Fruit fly (Drosophila melanogaster): ENCODE measurements around the gene CG14406.

The CG14406 gene

DNA sequence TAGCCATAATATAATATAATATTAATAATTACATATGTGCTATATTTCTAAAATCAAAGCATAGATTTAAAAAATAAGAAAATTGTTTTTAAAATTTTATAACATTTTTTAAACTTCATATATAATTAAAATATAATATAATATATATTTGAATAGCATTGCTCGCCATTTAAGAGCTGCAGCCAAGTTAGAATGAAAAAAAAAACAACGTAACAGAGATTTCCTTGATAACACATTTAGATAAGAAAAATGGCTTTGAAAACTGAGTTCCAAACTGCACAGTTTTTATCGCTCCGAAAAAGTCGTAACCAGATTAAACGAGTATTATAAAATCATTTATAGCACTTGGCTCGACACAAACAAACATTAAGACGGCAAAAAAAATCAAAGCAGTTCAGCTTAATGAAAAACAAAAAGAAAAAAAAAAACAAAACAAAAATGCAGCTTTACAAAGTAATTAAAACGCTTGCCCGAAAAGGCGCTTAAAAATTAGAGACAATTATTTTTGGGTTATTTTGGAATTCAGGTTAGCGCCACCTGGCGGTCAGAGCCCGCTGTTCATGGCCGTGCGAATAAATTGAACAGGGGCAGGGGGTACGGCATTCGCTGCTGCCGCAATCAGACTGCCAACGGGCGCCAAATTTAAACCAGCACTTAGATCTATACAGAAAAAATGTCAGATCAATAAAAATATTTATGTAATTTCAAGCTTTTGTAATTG, 827 bp downstream of the CG14406 start, which contains the start of gene fiz:
Gene fiz (minus strand): TSS at position 51 of the 721 bp plus-strand sequence.
- TF ChIP-seq CG32264 (GFP tag; optimal IDR thresholded peaks at IDR 0.05) (no peak), Vsx2 (GFP tag; optimal IDR thresholded peaks at IDR 0.05; ENCODE audit: partially characterized antibody) (no peak), sv (GFP tag; optimal IDR thresholded peaks at IDR 0.05) (no peak)

DNA sequence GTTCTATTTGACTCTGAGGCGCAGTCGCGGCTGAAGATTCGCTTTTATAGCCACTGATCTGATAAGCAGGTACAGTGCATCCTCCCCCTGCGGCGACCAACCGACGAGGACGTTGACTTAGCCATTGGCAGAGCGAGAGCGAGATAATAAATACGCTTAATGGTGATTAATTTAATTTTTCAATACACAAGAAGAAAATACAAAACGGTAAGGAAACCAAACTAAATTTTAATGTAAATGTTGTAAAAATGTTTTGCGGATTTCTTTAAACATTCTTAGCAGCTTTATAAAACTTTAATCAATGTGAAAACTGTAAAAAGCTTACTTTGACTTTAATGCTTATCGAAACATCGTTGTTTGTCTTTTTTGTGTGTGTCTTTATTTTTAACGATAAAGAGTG, 1.6 kb downstream of the CG14406 start:
- TF ChIP-seq HLH106 (tag; optimal IDR thresholded peaks at IDR 0.05), result peak; percentile 25
- TF ChIP-seq Hnf4 (GFP tag; optimal IDR thresholded peaks at IDR 0.05), result peak; percentile 10
- peak in 1 of 2 experiments; percentile 3 for TF ChIP-seq foxo (GFP tag; optimal IDR thresholded peaks at IDR 0.05)
- no peak for TF ChIP-seq brk (GFP tag; optimal IDR thresholded peaks at IDR 0.05)
- peak; percentile 11 for TF ChIP-seq h (GFP tag; optimal IDR thresholded peaks at IDR 0.05)
- TF ChIP-seq Dfd (GFP tag; optimal IDR thresholded peaks at IDR 0.05), result no peak
- TF ChIP-seq rgr (GFP tag; optimal IDR thresholded peaks at IDR 0.05), result peak; percentile 24
- TF ChIP-seq fru (GFP tag; optimal IDR thresholded peaks at IDR 0.05), result peak; percentile 10

DNA sequence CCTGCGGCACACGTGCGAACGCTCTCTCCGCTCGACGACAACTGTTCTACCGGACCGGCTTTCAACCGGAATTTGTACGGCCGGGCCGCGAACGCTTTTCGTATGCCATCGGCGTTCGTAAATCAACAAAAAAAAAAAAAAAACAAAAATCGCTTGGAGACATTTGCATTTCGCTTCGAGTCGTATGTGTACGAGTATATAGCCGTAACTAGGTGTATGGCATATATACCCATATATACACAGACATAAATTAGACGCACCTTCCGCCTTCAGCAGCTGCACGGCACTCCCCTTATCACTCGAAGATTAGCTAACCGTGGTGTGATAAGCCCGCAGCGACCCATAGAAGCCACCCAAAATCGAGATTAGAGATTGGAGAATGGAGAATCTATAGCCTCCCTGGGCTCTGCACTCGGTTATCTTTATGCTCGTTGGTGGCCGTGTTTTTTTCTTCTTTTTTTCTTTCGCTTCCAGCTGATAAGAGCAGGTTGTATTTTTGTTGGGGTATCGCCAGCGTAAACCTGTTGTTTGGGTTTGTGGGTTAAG, 5.1 kb downstream of the CG14406 start, which contains the start of gene CG9512:
Gene CG9512 (minus strand): TSS at position 51 of the 546 bp plus-strand sequence.
- no peak for TF ChIP-seq Myc (optimal IDR thresholded peaks at IDR 0.05)
- TF ChIP-seq CrebA (GFP tag; optimal IDR thresholded peaks at IDR 0.05; ENCODE audit: borderline replicate concordance), result peak; percentile 2
- no peak for TF ChIP-seq GATAd (GFP tag; optimal IDR thresholded peaks at IDR 0.05)
- TF ChIP-seq N (GFP tag; optimal IDR thresholded peaks at IDR 0.05), result no peak
- no peak for TF ChIP-seq dsf (GFP tag; optimal IDR thresholded peaks at IDR 0.05; ENCODE audit: borderline replicate concordance)
- no peak for TF ChIP-seq ey (GFP tag; optimal IDR thresholded peaks at IDR 0.05)
- no peak for TF ChIP-seq Hr83 (GFP tag; optimal IDR thresholded peaks at IDR 0.05; ENCODE audit: poor library complexity, severe bottlenecking)
- no peak for TF ChIP-seq brk (GFP tag; optimal IDR thresholded peaks at IDR 0.05)

DNA sequence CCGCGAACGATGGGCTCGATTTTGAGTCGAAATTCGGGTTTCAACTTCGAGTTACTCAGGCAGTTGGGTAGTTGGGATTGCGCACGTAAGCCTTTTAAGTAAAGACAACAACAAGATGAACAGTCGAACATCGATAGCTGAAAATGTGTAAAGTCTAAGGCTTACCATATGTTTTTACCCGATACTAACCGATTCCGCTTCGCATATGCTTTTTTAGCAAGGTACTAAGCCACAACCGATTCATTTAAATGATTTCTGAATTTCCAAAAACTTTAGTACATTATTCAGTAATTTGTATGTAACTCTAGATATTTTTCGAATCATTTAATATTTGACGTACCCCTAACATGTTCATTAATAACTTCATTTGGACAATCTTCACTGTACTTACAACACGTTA, 13.1 kb downstream of the CG14406 start:
- TF ChIP-seq pan (optimal IDR thresholded peaks at IDR 0.05), result no peak
- TF ChIP-seq dmrt93B (GFP tag; optimal IDR thresholded peaks at IDR 0.05), result peak; percentile 13
- no peak for TF ChIP-seq br (GFP tag; optimal IDR thresholded peaks at IDR 0.05)
- TF ChIP-seq CrebA (GFP tag; optimal IDR thresholded peaks at IDR 0.05; ENCODE audit: borderline replicate concordance), result no peak
- TF ChIP-seq Sp1 (GFP tag; optimal IDR thresholded peaks at IDR 0.05), result peak; percentile 41
- TF ChIP-seq h (GFP tag; optimal IDR thresholded peaks at IDR 0.05), result peak; percentile 16
- TF ChIP-seq sage (GFP tag; optimal IDR thresholded peaks at IDR 0.05), result no peak
- no peak for TF ChIP-seq foxo (GFP tag; optimal IDR thresholded peaks at IDR 0.05)
- no peak for TF ChIP-seq jim (GFP tag; optimal IDR thresholded peaks at IDR 0.05)
- peak; percentile 61 for TF ChIP-seq fru (GFP tag; optimal IDR thresholded peaks at IDR 0.05)
- peak; percentile 1 for TF ChIP-seq psq (GFP tag; optimal IDR thresholded peaks at IDR 0.05)

DNA sequence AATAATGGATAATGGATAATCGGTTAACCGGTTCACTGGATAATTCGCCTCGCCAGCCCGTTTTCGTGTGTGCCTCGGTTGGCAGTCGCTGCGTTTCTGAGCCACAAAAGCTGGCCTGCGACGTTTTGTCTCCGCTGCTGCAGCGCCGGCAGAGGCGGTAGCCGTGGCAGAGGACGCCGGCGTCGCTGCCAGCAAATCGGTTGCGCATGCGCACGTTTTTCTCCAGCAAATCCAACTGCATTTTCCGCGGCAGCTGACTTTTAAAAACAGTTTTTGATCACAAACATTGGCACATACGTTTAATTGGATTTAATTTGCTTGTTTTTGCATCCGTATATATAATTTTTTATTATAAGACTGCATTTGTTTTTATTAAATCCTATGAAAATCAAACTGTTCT, 13.9 kb downstream of the CG14406 start, which contains the start of gene CG9514:
Gene CG9514 (minus strand): TSS at position 101 of the 400 bp plus-strand sequence.
- TF ChIP-seq CG9705 (GFP tag; optimal IDR thresholded peaks at IDR 0.05) (no peak), N (GFP tag; optimal IDR thresholded peaks at IDR 0.05) (no peak), rgr (GFP tag; optimal IDR thresholded peaks at IDR 0.05) (no peak), tai (GFP tag; optimal IDR thresholded peaks at IDR 0.05) (no peak), sage (GFP tag; optimal IDR thresholded peaks at IDR 0.05) (no peak), psq (GFP tag; optimal IDR thresholded peaks at IDR 0.05) (no peak), ey (GFP tag; optimal IDR thresholded peaks at IDR 0.05) (no peak), Jra (GFP tag; optimal IDR thresholded peaks at IDR 0.05) (no peak), woc (GFP tag; optimal IDR thresholded peaks at IDR 0.05) (no peak), dl (GFP tag; optimal IDR thresholded peaks at IDR 0.05; ENCODE audit: insufficient read depth in 1 of 2, partially characterized antibody in 2 of 2) (no peak), Myc (optimal IDR thresholded peaks at IDR 0.05) (no peak)

Data from whole organism, wandering third instar larva.